Worm (Caenorhabditis elegans) whole organism, L4/young adult: ENCODE measurements around the gene Y75B8A.18.

Experiments
- W03F9.2 ChIP-seq: fragments of 150-350 bp; optimal IDR thresholded peaks from 2 replicates; lab custom pipeline; 2014; ENCODE audit warnings: missing biosample characterization, missing genetic modification characterization
- dao-5 ChIP-seq: sonication (generic microtip); optimal IDR thresholded peaks from 2 replicates; lab custom pipeline; 2016; ENCODE audit warnings: missing genotype, missing genetic modification characterization, moderate library complexity, missing compliant biosample characterization
- him-1 ChIP-seq: sonication (generic microtip); optimal IDR thresholded peaks from 2 replicates; lab custom pipeline; 2016; ENCODE audit warnings: missing genotype, missing genetic modification reagents, missing genetic modification characterization, missing compliant biosample characterization

Gene Y75B8A.18

ce11 chrIII:12226089-12226682, at the start of gene Y75B8A.18, which contains the start of gene Y75B8A.19:
Y75B8A.18 (minus strand) TSS chrIII:12226230.
Y75B8A.19 (plus strand) TSS chrIII:12226632.
- TF ChIP-seq him-1 (no peak), W03F9.2 (tag; lab: Kevin White, UChicago) (peak; percentile 31), dao-5 (tag; lab: Kevin White, UChicago) (no peak)

ce11 chrIII:12273598-12274090, 47.6 kb upstream of the Y75B8A.18 start, which contains the start of the genes Y75B8A.24 and Y75B8A.25:
Y75B8A.24 (minus strand) TSS chrIII:12273752.
Y75B8A.25 (plus strand) TSS chrIII:12274040.
- peak; percentile 66 for TF ChIP-seq W03F9.2 (tag; lab: Kevin White, UChicago)
- no peak for TF ChIP-seq dao-5 (tag; lab: Kevin White, UChicago)
- TF ChIP-seq him-1, result no peak

- TF ChIP-seq W03F9.2 (tag; lab: Kevin White, UChicago) (no peak), dao-5 (tag; lab: Kevin White, UChicago) (no peak), him-1 (no peak)
Observed at ce11 chrIII:12270391-12270790, 44.4 kb upstream of the Y75B8A.18 start.

- TF ChIP-seq dao-5 (tag; lab: Kevin White, UChicago) (no peak), W03F9.2 (tag; lab: Kevin White, UChicago) (no peak), him-1 (no peak)
Observed at ce11 chrIII:12269807-12270206, 43.8 kb upstream of the Y75B8A.18 start.

ce11 chrIII:12260413-12260812, 34.4 kb upstream of the Y75B8A.18 start:
- TF ChIP-seq him-1 (no peak), dao-5 (tag; lab: Kevin White, UChicago) (no peak), W03F9.2 (tag; lab: Kevin White, UChicago) (no peak)

- TF ChIP-seq dao-5 (tag; lab: Kevin White, UChicago) (no peak), W03F9.2 (tag; lab: Kevin White, UChicago) (no peak)
Observed at ce11 chrIII:12259793-12260192, 33.8 kb upstream of the Y75B8A.18 start.

ce11 chrIII:12253342-12253741, 27.3 kb upstream of the Y75B8A.18 start:
- TF ChIP-seq dao-5 (tag; lab: Kevin White, UChicago) (no peak), him-1 (no peak), W03F9.2 (tag; lab: Kevin White, UChicago) (no peak)

- no peak for TF ChIP-seq dao-5 (tag; lab: Kevin White, UChicago)
- TF ChIP-seq W03F9.2 (tag; lab: Kevin White, UChicago), result no peak
- TF ChIP-seq him-1, result no peak
Observed at ce11 chrIII:12251178-12251577, 25.1 kb upstream of the Y75B8A.18 start.

- TF ChIP-seq him-1, result peak; percentile 27
- peak; percentile 95 for TF ChIP-seq W03F9.2 (tag; lab: Kevin White, UChicago)
- TF ChIP-seq dao-5 (tag; lab: Kevin White, UChicago), result peak; percentile 30
Observed at ce11 chrIII:12250114-12250792, 24.2 kb upstream of the Y75B8A.18 start, which contains the start of the genes tim-1 and Y75B8A.23. tim-1 (minus strand) TSS chrIII:12250164. Y75B8A.23 (plus strand) TSS chrIII:12250660.

- TF ChIP-seq dao-5 (tag; lab: Kevin White, UChicago), result no peak
- no peak for TF ChIP-seq W03F9.2 (tag; lab: Kevin White, UChicago)
- TF ChIP-seq him-1, result no peak
Observed at ce11 chrIII:12247329-12247728, 21.3 kb upstream of the Y75B8A.18 start.

ce11 chrIII:12245570-12245969, 19.5 kb upstream of the Y75B8A.18 start:
- TF ChIP-seq dao-5 (tag; lab: Kevin White, UChicago) (no peak), him-1 (no peak), W03F9.2 (tag; lab: Kevin White, UChicago) (no peak)

- TF ChIP-seq him-1, result no peak
- TF ChIP-seq W03F9.2 (tag; lab: Kevin White, UChicago), result no peak
- TF ChIP-seq dao-5 (tag; lab: Kevin White, UChicago), result no peak
Observed at ce11 chrIII:12235914-12236313, 9.9 kb upstream of the Y75B8A.18 start, which contains the start of the genes grl-15 and fbxa-89. grl-15 (minus strand) TSS chrIII:12236014. fbxa-89 (plus strand) TSS chrIII:12236184.

- TF ChIP-seq him-1 (no peak), dao-5 (tag; lab: Kevin White, UChicago) (no peak), W03F9.2 (tag; lab: Kevin White, UChicago) (no peak)
Observed at ce11 chrIII:12235359-12235758, 9.3 kb upstream of the Y75B8A.18 start.

- TF ChIP-seq dao-5 (tag; lab: Kevin White, UChicago) (no peak), him-1 (no peak), W03F9.2 (tag; lab: Kevin White, UChicago) (no peak)
Observed at ce11 chrIII:12233493-12233892, 7.5 kb upstream of the Y75B8A.18 start.
